Worm (Caenorhabditis elegans) whole organism, young adult: Measurements from ENCODE around the gene mip-2.

Source experiments
- B0261.1 ChIP-seq: sonication (generic microtip); optimal IDR thresholded peaks from 2 replicates; lab custom pipeline; 2016; ENCODE audit warnings: mild to moderate bottlenecking, missing genetic modification characterization, moderate library complexity, missing compliant biosample characterization
- C17E4.6 ChIP-seq: fragments of 200-800 bp; sonication (Bioruptor generic); IDR thresholded peaks from 2 replicates; pipeline ENCODE4 v1.3.6; 2022; ENCODE audit warnings: missing genetic modification reagents, missing genetic modification characterization, missing compliant biosample characterization
- F22D6.2 ChIP-seq: sonication (generic microtip); optimal IDR thresholded peaks from 2 replicates; lab custom pipeline; 2016; ENCODE audit warnings: mild to moderate bottlenecking, missing genetic modification characterization, missing compliant biosample characterization
- F52B5.7 ChIP-seq: sonication (generic microtip); optimal IDR thresholded peaks from 2 replicates; lab custom pipeline; 2016; ENCODE audit warnings: mild to moderate bottlenecking, missing genetic modification characterization, missing compliant biosample characterization
- F55B11.4 ChIP-seq: sonication (generic microtip); optimal IDR thresholded peaks from 2 replicates; lab custom pipeline; 2016; ENCODE audit warnings: missing compliant biosample characterization, missing genetic modification characterization, borderline replicate concordance; ENCODE audit not compliant: insufficient read depth
- F57C9.4 ChIP-seq: sonication (generic microtip); optimal IDR thresholded peaks from 2 replicates; lab custom pipeline; 2017; ENCODE audit warnings: mild to moderate bottlenecking, missing genetic modification characterization, missing compliant biosample characterization
- K11D2.4 ChIP-seq: fragments of 200-800 bp; sonication (Bioruptor generic); IDR thresholded peaks from 2 replicates; pipeline ENCODE4 v1.3.6; 2022; ENCODE audit warnings: missing genetic modification reagents, missing genetic modification characterization, missing compliant biosample characterization
- T07F8.4 ChIP-seq: sonication (generic microtip); optimal IDR thresholded peaks from 2 replicates; lab custom pipeline; 2016; ENCODE audit warnings: mild to moderate bottlenecking, missing genetic modification characterization, moderate library complexity, missing compliant biosample characterization
- Y53G8AR.9 ChIP-seq: fragments of 200-800 bp; sonication (Bioruptor generic); conservative IDR thresholded peaks from 2 replicates; pipeline ENCODE4 v1.3.6; 2022; ENCODE audit warnings: missing genetic modification reagents, missing genetic modification characterization, missing compliant biosample characterization
- Y79H2A.3 ChIP-seq: fragments of 200-800 bp; sonication (Bioruptor generic); conservative IDR thresholded peaks from 2 replicates; pipeline ENCODE4 v1.3.6; 2022; ENCODE audit warnings: missing genetic modification reagents, missing genetic modification characterization, missing compliant biosample characterization
- akir-1 ChIP-seq: fragments of 200-800 bp; sonication (Bioruptor generic); optimal IDR thresholded peaks from 2 replicates; lab custom pipeline; 2018; ENCODE audit warnings: mild to moderate bottlenecking, missing genetic modification characterization, moderate library complexity, missing compliant biosample characterization
- ccch-3 ChIP-seq: fragments of 200-800 bp; sonication (Bioruptor generic); optimal IDR thresholded peaks from 2 replicates; lab custom pipeline; 2018; ENCODE audit warnings: mild to moderate bottlenecking, missing genetic modification characterization, missing compliant biosample characterization
- cebp-2 ChIP-seq: fragments of 200-800 bp; sonication (Bioruptor generic); IDR thresholded peaks from 2 replicates; pipeline ENCODE4 v1.3.6; 2022; ENCODE audit warnings: missing genetic modification characterization, missing compliant biosample characterization
- ceh-40 ChIP-seq: fragments of 200-800 bp; sonication (Bioruptor generic); IDR thresholded peaks from 2 replicates; pipeline ENCODE4 v1.3.6; 2022; ENCODE audit warnings: missing genetic modification characterization, missing compliant biosample characterization
- ceh-79 ChIP-seq: sonication (generic microtip); optimal IDR thresholded peaks from 2 replicates; lab custom pipeline; 2017; ENCODE audit warnings: mild to moderate bottlenecking, missing genetic modification characterization, missing compliant biosample characterization
- chd-7 ChIP-seq: sonication (generic microtip); optimal IDR thresholded peaks from 2 replicates; lab custom pipeline; 2016; ENCODE audit warnings: mild to moderate bottlenecking, missing genetic modification characterization, moderate library complexity, missing compliant biosample characterization
- dox-1 ChIP-seq: fragments of 200-800 bp; sonication (Bioruptor generic); IDR thresholded peaks from 2 replicates; pipeline ENCODE4 v1.3.6; 2022; ENCODE audit warnings: missing genetic modification reagents, missing genetic modification characterization, missing compliant biosample characterization
- dpl-1 ChIP-seq: fragments of 150-350 bp; optimal IDR thresholded peaks from 2 replicates; lab custom pipeline; 2014; ENCODE audit warnings: missing biosample characterization, missing genetic modification reagents, missing genetic modification characterization
- efl-1 ChIP-seq: fragments of 150-350 bp; optimal IDR thresholded peaks from 2 replicates; lab custom pipeline; 2014; ENCODE audit warnings: missing biosample characterization, missing genetic modification reagents, missing genetic modification characterization
- egl-44 ChIP-seq: fragments of 200-800 bp; sonication (Bioruptor generic); IDR thresholded peaks from 2 replicates; pipeline ENCODE4 v1.3.6; 2022; ENCODE audit warnings: missing genetic modification reagents, missing genetic modification characterization, missing compliant biosample characterization
- ets-4 ChIP-seq: fragments of 200-800 bp; sonication (Bioruptor generic); optimal IDR thresholded peaks from 2 replicates; lab custom pipeline; 2018; ENCODE audit warnings: mild to moderate bottlenecking, missing genetic modification characterization, missing compliant biosample characterization
- fkh-3 ChIP-seq: sonication (generic microtip); optimal IDR thresholded peaks from 2 replicates; lab custom pipeline; 2016; ENCODE audit warnings: mild to moderate bottlenecking, missing genetic modification characterization, missing compliant biosample characterization
- him-1 ChIP-seq: sonication (generic microtip); optimal IDR thresholded peaks from 2 replicates; lab custom pipeline; 2016; ENCODE audit warnings: missing genotype, missing genetic modification reagents, missing genetic modification characterization, missing compliant biosample characterization
- hrde-1 ChIP-seq: sonication (generic microtip); optimal IDR thresholded peaks from 2 replicates; lab custom pipeline; 2016; ENCODE audit warnings: missing genetic modification characterization, mild to moderate bottlenecking, missing compliant biosample characterization, moderate library complexity, missing genotype, missing genetic modification reagents, borderline replicate concordance
- lag-1 ChIP-seq: fragments of 200-800 bp; sonication (Bioruptor generic); IDR thresholded peaks from 2 replicates; pipeline ENCODE4 v1.3.6; 2022; ENCODE audit warnings: missing genetic modification reagents, missing genetic modification characterization, missing compliant biosample characterization
- let-526 ChIP-seq: fragments of 200-800 bp; sonication (Bioruptor generic); IDR thresholded peaks from 2 replicates; pipeline ENCODE4 v1.3.6; 2022; ENCODE audit warnings: missing genetic modification reagents, missing genetic modification characterization, missing compliant biosample characterization
- lin-35 ChIP-seq, 3 experiments: fragments of 150-350 bp in 2 of 3; sonication (generic microtip) in 1 of 3; optimal IDR thresholded peaks; 2 replicates each; lab custom pipeline; 2014 to 2018; ENCODE audit warnings: missing biosample characterization in 3 of 3, missing genetic modification characterization in 3 of 3, missing genetic modification reagents in 3 of 3
- lin-54 ChIP-seq: fragments of 200-800 bp; sonication (Bioruptor generic); optimal IDR thresholded peaks from 2 replicates; lab custom pipeline; 2018; ENCODE audit warnings: mild to moderate bottlenecking, missing genetic modification characterization, missing compliant biosample characterization
- lir-1 ChIP-seq: fragments of 200-800 bp; sonication (Bioruptor generic); conservative IDR thresholded peaks from 2 replicates; pipeline ENCODE4 v1.3.6; 2022; ENCODE audit warnings: missing genetic modification reagents, missing genetic modification characterization, missing compliant biosample characterization
- madf-3 ChIP-seq: fragments of 200-800 bp; sonication (Bioruptor generic); IDR thresholded peaks from 2 replicates; pipeline ENCODE4 v1.3.6; 2022; ENCODE audit warnings: missing genetic modification reagents, missing genetic modification characterization, missing compliant biosample characterization
- madf-8 ChIP-seq: fragments of 200-800 bp; sonication (Bioruptor generic); conservative IDR thresholded peaks from 2 replicates; pipeline ENCODE4 v1.3.6; 2022; ENCODE audit warnings: missing genetic modification reagents, missing genetic modification characterization, missing compliant biosample characterization
- nfya-2 ChIP-seq: fragments of 200-800 bp; sonication (Bioruptor generic); IDR thresholded peaks from 2 replicates; pipeline ENCODE4 v1.3.6; 2022; ENCODE audit warnings: missing genetic modification reagents, missing genetic modification characterization, missing compliant biosample characterization
- nhr-179 ChIP-seq: sonication (generic microtip); optimal IDR thresholded peaks from 2 replicates; lab custom pipeline; 2016; ENCODE audit warnings: mild to moderate bottlenecking, missing genetic modification characterization, missing compliant biosample characterization
- nhr-27 ChIP-seq: fragments of 200-800 bp; sonication (Bioruptor generic); optimal IDR thresholded peaks from 2 replicates; lab custom pipeline; 2018; ENCODE audit warnings: mild to moderate bottlenecking, missing genetic modification characterization, moderate library complexity, missing compliant biosample characterization
- nhr-80 ChIP-seq: sonication (generic microtip); optimal IDR thresholded peaks from 2 replicates; lab custom pipeline; 2016; ENCODE audit warnings: missing genetic modification characterization, missing compliant biosample characterization
- pha-4 ChIP-seq: fragments of 150-350 bp; sonication (generic microtip); optimal IDR thresholded peaks from 2 replicates; lab custom pipeline; 2014; ENCODE audit warnings: missing biosample characterization, missing genetic modification reagents, missing genetic modification characterization
- rec-8 ChIP-seq, 2 experiments: sonication (generic microtip); optimal IDR thresholded peaks; 2 replicates each; lab custom pipeline; 2016; ENCODE audit warnings: mild to moderate bottlenecking in 2 of 2, missing genetic modification characterization in 2 of 2, missing genetic modification reagents in 2 of 2, missing genotype in 2 of 2, missing biosample characterization in 1 of 2, missing compliant biosample characterization in 1 of 2, moderate library complexity in 1 of 2
- sdz-38 ChIP-seq: sonication (generic microtip); optimal IDR thresholded peaks from 2 replicates; lab custom pipeline; 2016; ENCODE audit warnings: missing genotype, missing genetic modification characterization, missing compliant biosample characterization
- snpc-1.1 ChIP-seq: sonication (generic microtip); optimal IDR thresholded peaks from 2 replicates; lab custom pipeline; 2017; ENCODE audit warnings: missing genetic modification characterization, mild to moderate bottlenecking, missing compliant biosample characterization, antibody characterized with exemption, moderate library complexity, missing genotype, missing genetic modification reagents; ENCODE audit not compliant: insufficient read depth
- somi-1 ChIP-seq: fragments of 200-800 bp; sonication (Bioruptor generic); optimal IDR thresholded peaks from 2 replicates; lab custom pipeline; 2018; ENCODE audit warnings: mild to moderate bottlenecking, missing genetic modification characterization, missing compliant biosample characterization
- sptf-2 ChIP-seq: fragments of 200-800 bp; sonication (Bioruptor generic); optimal IDR thresholded peaks from 2 replicates; lab custom pipeline; 2018; ENCODE audit warnings: mild to moderate bottlenecking, missing genetic modification characterization, missing compliant biosample characterization
- tbp1 ChIP-seq: fragments of 200-800 bp; sonication (Bioruptor generic); optimal IDR thresholded peaks from 2 replicates; lab custom pipeline; 2018; ENCODE audit warnings: mild to moderate bottlenecking, missing genetic modification characterization, missing compliant biosample characterization
- tbx-9 ChIP-seq: sonication (generic microtip); optimal IDR thresholded peaks from 2 replicates; lab custom pipeline; 2016; ENCODE audit warnings: borderline replicate concordance, missing genetic modification characterization, inconsistent platforms, missing compliant biosample characterization
- unc-130 ChIP-seq: sonication (generic microtip); optimal IDR thresholded peaks from 2 replicates; lab custom pipeline; 2016; ENCODE audit warnings: missing genetic modification reagents, missing genetic modification characterization, missing compliant biosample characterization
- unc-62 ChIP-seq: fragments of 150-350 bp; optimal IDR thresholded peaks from 2 replicates; lab custom pipeline; 2014; ENCODE audit warnings: missing biosample characterization, missing genetic modification reagents, missing genetic modification characterization
- zfh-2 ChIP-seq: fragments of 200-800 bp; sonication (Bioruptor generic); conservative IDR thresholded peaks from 2 replicates; pipeline ENCODE4 v1.3.6; 2022; ENCODE audit warnings: missing genetic modification reagents, missing genetic modification characterization, missing compliant biosample characterization
- ztf-18 ChIP-seq: sonication (generic microtip); optimal IDR thresholded peaks from 2 replicates; lab custom pipeline; 2016; ENCODE audit warnings: missing genotype, mild to moderate bottlenecking, missing genetic modification characterization, missing compliant biosample characterization
- ztf-22 ChIP-seq: fragments of 200-800 bp; sonication (Bioruptor generic); optimal IDR thresholded peaks from 2 replicates; lab custom pipeline; 2018; ENCODE audit warnings: mild to moderate bottlenecking, missing genetic modification characterization, moderate library complexity, missing compliant biosample characterization
- ztf-6 ChIP-seq: fragments of 200-800 bp; sonication (Bioruptor generic); IDR thresholded peaks from 2 replicates; pipeline ENCODE4 v1.3.6; 2022; ENCODE audit warnings: missing genetic modification reagents, missing genetic modification characterization, missing compliant biosample characterization

Gene mip-2

DNA sequence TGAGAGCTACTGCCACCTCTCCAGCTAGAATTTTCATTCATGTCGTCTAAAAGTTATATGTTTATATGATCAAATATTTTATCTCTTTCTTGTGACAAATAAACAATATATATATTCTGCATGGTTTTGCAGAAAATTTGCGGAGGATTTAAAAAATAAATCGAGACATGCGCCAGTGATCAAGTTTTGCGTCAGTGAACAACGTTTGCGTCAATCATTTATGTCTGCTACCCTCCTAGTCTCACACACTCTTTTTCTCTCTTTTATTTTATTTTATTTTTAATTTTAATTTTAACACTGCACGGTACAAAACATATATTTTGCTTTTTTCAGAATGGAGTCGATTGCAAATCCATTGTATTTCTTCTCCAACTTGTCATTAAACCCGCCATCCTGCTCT lies 6.8 kb upstream of the mip-2 start, which contains the start of the genes tag-65 and ccz-1:
TSS of gene tag-65 (minus strand) at position 46 of the 400 bp plus-strand sequence.
TSS of gene ccz-1 (plus strand) at position 334 of the 400 bp plus-strand sequence.
- TF ChIP-seq efl-1 (GFP tag; lab: Kevin White, UChicago): peak; percentile 53
- no peak for TF ChIP-seq nfya-2 (GFP tag; lab: Robert Waterston, UW)
- no peak for TF ChIP-seq nhr-80 (tag; lab: Kevin White, UChicago)
- TF ChIP-seq ztf-6 (GFP tag; lab: Robert Waterston, UW): no peak
- no peak for TF ChIP-seq F55B11.4 (tag; lab: Kevin White, UChicago)
- TF ChIP-seq madf-8 (GFP tag; lab: Robert Waterston, UW): peak; percentile 68
- TF ChIP-seq egl-44 (GFP tag; lab: Robert Waterston, UW): no peak
- no peak for TF ChIP-seq unc-62 (GFP tag; lab: Kevin White, UChicago)
- peak in 1 of 3 experiments; percentile 89 for TF ChIP-seq lin-35 (GFP tag; optimal IDR thresholded peaks at IDR 0.05; lab: Kevin White, UChicago)
- no peak for TF ChIP-seq ztf-22 (GFP tag; lab: Kevin White, UChicago)
- TF ChIP-seq lag-1 (GFP tag; lab: Robert Waterston, UW): no peak
- no peak for TF ChIP-seq nhr-27 (tag; lab: Kevin White, UChicago)
- TF ChIP-seq ceh-79 (tag; lab: Kevin White, UChicago): no peak
- peak; percentile 68; the same call in 1 of the 2 replicates for TF ChIP-seq K11D2.4 (GFP tag; lab: Robert Waterston, UW)
- TF ChIP-seq snpc-1.1 (tag; lab: Kevin White, UChicago): peak; percentile 23
- peak; percentile 13 for TF ChIP-seq pha-4 (tag; lab: Kevin White, UChicago)
- TF ChIP-seq let-526 (GFP tag; lab: Robert Waterston, UW): no peak
- no peak for TF ChIP-seq sdz-38 (tag; lab: Kevin White, UChicago)
- no peak for TF ChIP-seq zfh-2 (GFP tag; lab: Robert Waterston, UW)
- TF ChIP-seq ets-4 (GFP tag; lab: Kevin White, UChicago): no peak
- no peak for TF ChIP-seq cebp-2 (GFP tag; lab: Robert Waterston, UW)
- no peak for TF ChIP-seq hrde-1 (tag; lab: Kevin White, UChicago)
- peak; percentile 5 for TF ChIP-seq him-1 (tag; lab: Kevin White, UChicago)
- TF ChIP-seq dox-1 (GFP tag; lab: Robert Waterston, UW): peak; percentile 77
- peak; percentile 97 for TF ChIP-seq ztf-18 (tag; lab: Kevin White, UChicago)
- TF ChIP-seq tbp1 (GFP tag; lab: Kevin White, UChicago): peak; percentile 64
- no peak for TF ChIP-seq F57C9.4 (tag; lab: Kevin White, UChicago)
- TF ChIP-seq ccch-3: no peak
- TF ChIP-seq T07F8.4 (tag; lab: Kevin White, UChicago): no peak
- peak; percentile 29 for TF ChIP-seq somi-1 (GFP tag; lab: Kevin White, UChicago)
- TF ChIP-seq ceh-40 (GFP tag; lab: Robert Waterston, UW): no peak
- TF ChIP-seq rec-8 (tag; optimal IDR thresholded peaks at IDR 0.05; lab: Kevin White, UChicago): peak in 1 of 2 experiments; percentile 3
- peak; percentile 87 for TF ChIP-seq Y53G8AR.9
- TF ChIP-seq F52B5.7 (tag; lab: Kevin White, UChicago): no peak
- TF ChIP-seq fkh-3 (tag; lab: Kevin White, UChicago): no peak
- TF ChIP-seq C17E4.6: no peak
- no peak for TF ChIP-seq nhr-179 (tag; lab: Kevin White, UChicago)
- TF ChIP-seq lin-54 (GFP tag; lab: Kevin White, UChicago): peak; percentile 89
- TF ChIP-seq B0261.1: no peak
- no peak for TF ChIP-seq sptf-2 (GFP tag; lab: Kevin White, UChicago)
- TF ChIP-seq akir-1 (GFP tag; lab: Kevin White, UChicago): no peak
- no peak for TF ChIP-seq chd-7 (tag; lab: Kevin White, UChicago)
- 0 out of 2 replicates have a peak, but pooled peaks have one; percentile 60 for TF ChIP-seq madf-3 (GFP tag; lab: Robert Waterston, UW)
- TF ChIP-seq dpl-1 (GFP tag; lab: Kevin White, UChicago): peak; percentile 60
- no peak for TF ChIP-seq Y79H2A.3 (GFP tag; lab: Robert Waterston, UW)
- TF ChIP-seq tbx-9 (tag; lab: Kevin White, UChicago): no peak
- TF ChIP-seq F22D6.2 (tag; lab: Kevin White, UChicago): no peak
- TF ChIP-seq lir-1: peak; percentile 81
- TF ChIP-seq unc-130 (GFP tag; lab: Kevin White, UChicago): peak; percentile 44
